Worm (Caenorhabditis elegans) whole organism, midembryonic: ENCODE measurements around the gene C54G7.1.

Experiments used
- T22C8.4 ChIP-seq: fragments of 200-800 bp; sonication (Bioruptor generic); IDR thresholded peaks from 2 replicates; pipeline ENCODE4 v1.3.6; 2022; ENCODE audit warnings: missing genetic modification characterization, missing compliant biosample characterization
- cog-1 ChIP-seq: sonication (generic microtip); optimal IDR thresholded peaks from 2 replicates; lab custom pipeline; 2016; ENCODE audit warnings: missing genetic modification characterization, missing compliant biosample characterization
- flt-1 ChIP-seq: fragments of 200-800 bp; sonication (Bioruptor generic); IDR thresholded peaks from 2 replicates; pipeline ENCODE4 v1.3.6; 2022; ENCODE audit warnings: missing genetic modification characterization, missing compliant biosample characterization
- klf-2 ChIP-seq: fragments of 200-800 bp; sonication (Bioruptor generic); conservative IDR thresholded peaks from 2 replicates; pipeline ENCODE4 v1.3.6; 2022; ENCODE audit warnings: missing genetic modification reagents, missing genetic modification characterization, missing compliant biosample characterization
- med-1 ChIP-seq: sonication (generic microtip); optimal IDR thresholded peaks from 2 replicates; lab custom pipeline; 2017; ENCODE audit warnings: missing genetic modification characterization, mild to moderate bottlenecking, missing compliant biosample characterization, antibody characterized with exemption, missing genetic modification reagents; ENCODE audit not compliant: insufficient read depth
- ref-1 ChIP-seq: fragments of 200-800 bp; sonication (Bioruptor generic); conservative IDR thresholded peaks from 2 replicates; pipeline ENCODE4 v1.3.6; 2022; ENCODE audit warnings: missing genetic modification reagents, missing genetic modification characterization, missing compliant biosample characterization
- tab-1 ChIP-seq: fragments of 200-800 bp; sonication (Bioruptor generic); IDR thresholded peaks from 2 replicates; pipeline ENCODE4 v1.3.6; 2022; ENCODE audit warnings: missing genetic modification characterization, missing compliant biosample characterization
- ztf-23 ChIP-seq: fragments of 200-800 bp; sonication (Bioruptor generic); IDR thresholded peaks from 2 replicates; pipeline ENCODE4 v1.3.6; 2022; ENCODE audit warnings: missing genetic modification reagents, missing genetic modification characterization, missing compliant biosample characterization
- ztf-29 ChIP-seq: fragments of 200-800 bp; sonication (Bioruptor generic); IDR thresholded peaks from 2 replicates; pipeline ENCODE4 v1.3.6; 2022; ENCODE audit warnings: missing genetic modification reagents, missing genetic modification characterization, missing compliant biosample characterization

C54G7.1 gene

DNA sequence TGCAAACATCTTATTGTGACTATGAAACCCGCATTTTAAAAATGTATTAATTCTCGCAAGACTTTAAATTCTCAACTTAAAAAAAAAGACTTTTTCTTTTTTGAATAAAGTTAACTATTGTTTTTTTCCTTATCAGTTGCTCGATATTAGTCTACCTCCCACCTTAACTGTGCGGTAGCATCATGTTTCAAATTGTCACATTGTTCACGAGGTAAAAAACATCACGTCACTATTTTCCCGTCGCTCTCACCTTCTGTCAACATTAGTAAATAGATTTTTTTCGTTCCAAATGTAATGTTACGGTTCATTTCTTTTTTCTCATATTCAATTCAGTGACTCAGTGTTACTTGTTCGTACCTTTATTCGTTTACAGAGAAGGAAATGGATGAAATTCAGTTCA lies 27.4 kb upstream of the C54G7.1 start:
- TF ChIP-seq flt-1 (GFP tag; lab: Robert Waterston, UW) (no peak), ztf-23 (no peak), klf-2 (no peak), ref-1 (GFP tag; lab: Robert Waterston, UW) (no peak), T22C8.4 (GFP tag; lab: Robert Waterston, UW) (no peak), med-1 (GFP tag; lab: Kevin White, UChicago) (no peak), tab-1 (no peak), ztf-29 (GFP tag; lab: Robert Waterston, UW) (no peak), cog-1 (tag; lab: Kevin White, UChicago) (no peak)

DNA sequence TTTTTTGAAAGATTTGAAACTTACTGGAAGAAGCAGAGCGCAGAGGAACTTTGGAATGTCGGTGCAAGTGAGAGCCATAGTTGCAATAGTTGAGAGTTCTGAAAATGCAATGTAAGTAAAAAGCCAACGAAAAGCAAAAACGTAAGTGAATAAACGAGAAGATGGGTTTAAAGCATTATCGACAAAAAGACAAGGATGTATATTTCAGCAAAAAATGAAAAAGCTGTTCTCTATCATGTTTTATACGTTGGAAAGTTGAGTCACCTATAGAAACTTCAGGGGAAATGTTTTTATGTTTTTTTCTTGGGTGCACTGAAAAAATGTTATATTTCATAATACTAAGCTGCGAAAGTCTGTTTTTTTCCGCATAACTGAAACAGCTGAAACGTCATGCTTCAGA lies 26.7 kb upstream of the C54G7.1 start, which contains the start of gene T23F2.5:
TSS of gene T23F2.5 (minus strand) at position 101 of the 400 bp plus-strand sequence.
- no peak for TF ChIP-seq tab-1
- TF ChIP-seq ref-1 (GFP tag; lab: Robert Waterston, UW), result no peak
- TF ChIP-seq cog-1 (tag; lab: Kevin White, UChicago), result no peak
- TF ChIP-seq ztf-29 (GFP tag; lab: Robert Waterston, UW), result no peak
- TF ChIP-seq flt-1 (GFP tag; lab: Robert Waterston, UW), result no peak
- TF ChIP-seq klf-2, result no peak
- no peak for TF ChIP-seq ztf-23
- TF ChIP-seq T22C8.4 (GFP tag; lab: Robert Waterston, UW), result no peak
- no peak for TF ChIP-seq med-1 (GFP tag; lab: Kevin White, UChicago)

- TF ChIP-seq klf-2 (no peak), tab-1 (no peak), ref-1 (GFP tag; lab: Robert Waterston, UW) (no peak)
Measured at ce11 chrX:5517844-5518243, 25.9 kb upstream of the C54G7.1 start.

DNA sequence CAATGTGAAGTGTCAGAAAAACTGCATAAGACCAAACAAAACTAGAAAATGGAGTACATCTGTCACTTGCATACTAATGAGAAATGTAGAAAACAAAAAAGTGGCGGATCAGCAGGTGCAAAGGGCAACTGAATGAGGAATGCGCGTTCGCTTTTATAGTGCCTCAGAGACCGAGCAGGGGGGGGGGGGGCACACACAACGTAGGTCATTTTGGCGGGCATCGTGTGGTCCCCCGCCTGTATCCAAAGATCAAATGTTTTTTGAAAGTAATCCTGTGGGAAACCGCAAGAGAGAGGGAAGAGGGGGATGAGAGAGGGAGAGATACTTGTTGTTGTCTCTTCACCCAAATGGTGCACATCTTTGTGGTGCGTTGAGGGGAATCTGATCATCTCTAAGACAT lies 25.4 kb upstream of the C54G7.1 start:
- TF ChIP-seq T22C8.4 (GFP tag; lab: Robert Waterston, UW) (no peak), ref-1 (GFP tag; lab: Robert Waterston, UW) (no peak), flt-1 (GFP tag; lab: Robert Waterston, UW) (no peak; the same call in 1 of the 2 replicates), ztf-29 (GFP tag; lab: Robert Waterston, UW) (no peak), cog-1 (tag; lab: Kevin White, UChicago) (peak; percentile 31), med-1 (GFP tag; lab: Kevin White, UChicago) (no peak), ztf-23 (no peak), klf-2 (no peak), tab-1 (peak; percentile 60; the same call in 1 of the 2 replicates)

ce11 chrX:5519567-5519966 lies 24.2 kb upstream of the C54G7.1 start:
- no peak for TF ChIP-seq ref-1 (GFP tag; lab: Robert Waterston, UW)
- TF ChIP-seq tab-1, result no peak
- TF ChIP-seq ztf-29 (GFP tag; lab: Robert Waterston, UW), result no peak
- no peak for TF ChIP-seq klf-2
- no peak for TF ChIP-seq flt-1 (GFP tag; lab: Robert Waterston, UW)
- TF ChIP-seq ztf-23, result no peak
- no peak for TF ChIP-seq cog-1 (tag; lab: Kevin White, UChicago)
- TF ChIP-seq T22C8.4 (GFP tag; lab: Robert Waterston, UW), result no peak
- TF ChIP-seq med-1 (GFP tag; lab: Kevin White, UChicago), result no peak

DNA sequence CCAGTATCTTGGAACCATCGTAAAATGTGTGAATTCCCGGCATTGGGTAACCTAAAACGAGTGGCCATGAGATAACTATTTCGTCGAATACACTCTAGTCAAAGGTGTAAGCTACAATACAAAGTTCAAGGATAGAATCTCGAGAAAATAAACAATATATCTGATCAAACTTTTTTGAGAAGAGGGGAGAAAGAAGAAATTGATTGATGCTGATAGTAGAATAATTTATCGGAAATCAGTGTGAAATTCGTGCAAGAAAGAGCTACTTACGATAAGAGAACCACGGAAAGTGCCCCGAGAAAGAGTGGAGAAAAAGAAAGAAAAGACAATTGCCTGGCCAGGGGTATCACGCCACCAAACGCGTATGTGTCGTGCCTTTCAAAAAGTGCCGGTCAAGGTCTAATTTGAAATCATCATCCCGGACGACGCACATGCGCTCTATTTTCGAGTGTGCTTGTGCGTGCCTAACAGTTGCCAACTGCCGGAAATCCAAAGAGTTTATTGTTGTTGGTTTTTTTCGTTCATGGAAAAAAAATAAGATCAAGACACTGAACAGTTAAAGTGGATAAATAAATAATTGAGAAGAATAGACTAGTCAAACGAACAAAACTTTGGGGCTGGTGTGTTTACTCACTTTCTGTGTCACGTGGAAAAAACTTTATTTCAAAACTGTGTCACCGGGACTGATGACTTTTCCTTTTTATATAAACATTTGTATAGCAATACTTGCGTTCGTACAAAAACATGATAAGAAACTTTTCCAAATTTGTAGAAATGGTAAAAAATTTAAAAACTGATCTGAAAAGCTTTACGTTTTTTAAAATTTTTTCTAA lies 20.8 kb upstream of the C54G7.1 start, which contains the start of gene mboa-3:
TSS of gene mboa-3 (minus strand) at position 51 of the 833 bp plus-strand sequence.
- TF ChIP-seq tab-1 (no peak), flt-1 (GFP tag; lab: Robert Waterston, UW) (no peak), ztf-29 (GFP tag; lab: Robert Waterston, UW) (no peak), T22C8.4 (GFP tag; lab: Robert Waterston, UW) (no peak), cog-1 (tag; lab: Kevin White, UChicago) (no peak), med-1 (GFP tag; lab: Kevin White, UChicago) (no peak), ref-1 (GFP tag; lab: Robert Waterston, UW) (no peak), ztf-23 (no peak), klf-2 (no peak)

DNA sequence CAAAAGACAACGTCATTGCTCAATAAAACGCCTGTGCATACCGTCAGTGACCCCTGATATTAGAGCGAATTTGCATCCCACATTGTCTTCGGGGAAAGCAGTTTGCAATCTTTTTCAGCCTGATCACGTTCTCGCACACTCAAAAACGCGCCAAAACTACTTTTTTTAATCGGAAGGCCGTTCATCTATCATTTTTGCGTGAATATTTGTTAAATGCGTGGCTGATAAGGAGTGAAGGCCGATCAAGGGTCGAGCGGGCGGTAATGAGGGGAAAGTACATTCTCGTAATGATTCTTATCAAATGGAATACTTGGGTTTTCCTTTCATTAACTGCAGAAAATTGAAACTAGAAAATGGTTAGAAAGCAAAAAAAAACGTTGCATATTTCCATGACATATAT lies 19.5 kb upstream of the C54G7.1 start:
- no peak for TF ChIP-seq cog-1 (tag; lab: Kevin White, UChicago)
- TF ChIP-seq flt-1 (GFP tag; lab: Robert Waterston, UW), result no peak

ce11 chrX:5538416-5538815 lies 5.3 kb upstream of the C54G7.1 start, which contains the start of gene lgx-1:
Gene lgx-1, minus strand, starts transcription at chrX:5538516.
- no peak for TF ChIP-seq tab-1
- no peak for TF ChIP-seq klf-2
- no peak for TF ChIP-seq flt-1 (GFP tag; lab: Robert Waterston, UW)
- no peak for TF ChIP-seq T22C8.4 (GFP tag; lab: Robert Waterston, UW)
- TF ChIP-seq med-1 (GFP tag; lab: Kevin White, UChicago), result no peak
- TF ChIP-seq ref-1 (GFP tag; lab: Robert Waterston, UW), result no peak
- TF ChIP-seq ztf-23, result no peak
- TF ChIP-seq ztf-29 (GFP tag; lab: Robert Waterston, UW), result no peak
- TF ChIP-seq cog-1 (tag; lab: Kevin White, UChicago), result no peak

DNA sequence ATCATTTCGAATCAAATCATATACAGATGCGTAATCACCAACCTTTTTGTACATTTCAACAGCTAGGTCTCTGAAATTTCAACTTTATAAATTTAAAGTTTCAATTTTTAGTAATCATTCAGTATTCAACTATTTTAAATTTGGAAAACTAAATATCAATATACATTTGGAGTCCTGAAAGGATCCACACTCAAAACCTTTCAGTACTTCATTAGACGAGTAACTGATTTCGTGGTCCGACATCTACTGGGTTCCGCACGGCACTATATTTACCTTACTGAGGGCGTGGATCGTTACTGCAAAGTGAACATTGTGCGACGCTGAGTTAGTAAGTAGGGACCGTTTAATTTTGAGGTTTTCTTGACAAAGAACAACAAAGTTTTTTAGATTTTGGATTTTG lies 4.1 kb downstream of the C54G7.1 start:
- TF ChIP-seq flt-1 (GFP tag; lab: Robert Waterston, UW) (no peak), klf-2 (no peak), T22C8.4 (GFP tag; lab: Robert Waterston, UW) (no peak), ztf-23 (no peak), med-1 (GFP tag; lab: Kevin White, UChicago) (no peak), tab-1 (no peak), ztf-29 (GFP tag; lab: Robert Waterston, UW) (no peak), cog-1 (tag; lab: Kevin White, UChicago) (no peak), ref-1 (GFP tag; lab: Robert Waterston, UW) (no peak)
